Fruit fly (Drosophila melanogaster) whole organism, embryonic: ENCODE data around the gene Vha16-3.

Experiments
- Abd-B ChIP-seq: fragments of 200-800 bp; sonication (Bioruptor generic); optimal IDR thresholded peaks from 2 replicates; lab custom pipeline; 2018; ENCODE audit warnings: missing biosample characterization, mild to moderate bottlenecking, missing genetic modification characterization, moderate library complexity
- Antp ChIP-seq: fragments of 200-800 bp; sonication (Bioruptor generic); optimal IDR thresholded peaks from 3 replicates; lab custom pipeline; 2016; ENCODE audit warnings: missing biosample characterization, missing genetic modification characterization
- Atf6 ChIP-seq: fragments of 200-800 bp; sonication (Bioruptor generic); IDR thresholded peaks from 2 replicates; pipeline ENCODE4 v1.3.6; 2022; ENCODE audit warnings: missing biosample characterization, missing genetic modification characterization
- Bdp1 ChIP-seq: fragments of 200-800 bp; sonication (Bioruptor generic); optimal IDR thresholded peaks from 3 replicates; lab custom pipeline; 2016; ENCODE audit warnings: missing biosample characterization, missing genetic modification characterization
- BtbVII ChIP-seq: fragments of 200-800 bp; sonication (Bioruptor generic); optimal IDR thresholded peaks from 3 replicates; lab custom pipeline; 2017; ENCODE audit warnings: missing biosample characterization, mild to moderate bottlenecking, missing genetic modification characterization
- CG10147 ChIP-seq: fragments of 200-800 bp; sonication (Bioruptor generic); optimal IDR thresholded peaks from 2 replicates; lab custom pipeline; 2019; ENCODE audit warnings: missing biosample characterization, mild to moderate bottlenecking, missing genetic modification characterization, moderate library complexity
- CG10565 ChIP-seq: fragments of 200-800 bp; sonication (Bioruptor generic); optimal IDR thresholded peaks from 3 replicates; lab custom pipeline; 2016; ENCODE audit warnings: missing biosample characterization, mild to moderate bottlenecking, missing genetic modification characterization
- CG12391 ChIP-seq: fragments of 200-800 bp; sonication (Bioruptor generic); optimal IDR thresholded peaks from 3 replicates; lab custom pipeline; 2018; ENCODE audit warnings: missing biosample characterization, mild to moderate bottlenecking, missing genetic modification characterization, moderate library complexity
- CG13775 ChIP-seq: fragments of 200-800 bp; sonication (Bioruptor generic); optimal IDR thresholded peaks from 3 replicates; lab custom pipeline; 2017; ENCODE audit warnings: missing biosample characterization, mild to moderate bottlenecking, missing genetic modification characterization
- CG14441 ChIP-seq: fragments of 200-800 bp; sonication (Bioruptor generic); IDR thresholded peaks from 2 replicates; pipeline ENCODE4 v1.3.6; 2022; ENCODE audit warnings: missing biosample characterization, missing genetic modification characterization
- CG15269 ChIP-seq: fragments of 200-800 bp; sonication (Bioruptor generic); optimal IDR thresholded peaks from 2 replicates; lab custom pipeline; 2018; ENCODE audit warnings: missing biosample characterization, mild to moderate bottlenecking, missing genetic modification characterization, moderate library complexity
- CG17568 ChIP-seq: fragments of 200-800 bp; sonication (Bioruptor generic); optimal IDR thresholded peaks from 2 replicates; lab custom pipeline; 2018; ENCODE audit warnings: missing biosample characterization, mild to moderate bottlenecking, missing genetic modification characterization, moderate library complexity
- CG2875 ChIP-seq: fragments of 200-800 bp; sonication (Bioruptor generic); optimal IDR thresholded peaks from 2 replicates; lab custom pipeline; 2017; ENCODE audit warnings: missing biosample characterization, mild to moderate bottlenecking, missing genetic modification characterization, missing genetic modification reagents
- CG3407 ChIP-seq: fragments of 200-800 bp; sonication (Bioruptor generic); optimal IDR thresholded peaks from 2 replicates; lab custom pipeline; 2018; ENCODE audit warnings: missing biosample characterization, mild to moderate bottlenecking, missing genetic modification characterization
- CG3838 ChIP-seq: fragments of 200-800 bp; sonication (Bioruptor generic); optimal IDR thresholded peaks from 3 replicates; lab custom pipeline; 2016; ENCODE audit warnings: missing biosample characterization, missing genetic modification characterization
- CG3847 ChIP-seq: fragments of 200-800 bp; sonication (Bioruptor generic); IDR thresholded peaks from 2 replicates; pipeline ENCODE4 v1.3.6; 2022; ENCODE audit warnings: missing biosample characterization, missing genetic modification characterization
- CG6654 ChIP-seq: fragments of 200-800 bp; sonication (Bioruptor generic); optimal IDR thresholded peaks from 2 replicates; lab custom pipeline; 2017; ENCODE audit warnings: missing biosample characterization, mild to moderate bottlenecking, missing genetic modification characterization
- CG7963 ChIP-seq: fragments of 200-800 bp; sonication (Bioruptor generic); IDR thresholded peaks from 3 replicates; pipeline ENCODE4 v1.3.6; 2022; ENCODE audit warnings: missing biosample characterization, missing genetic modification characterization; ENCODE audit not compliant: partially characterized antibody
- CG9727 ChIP-seq: fragments of 200-800 bp; sonication (Bioruptor generic); optimal IDR thresholded peaks from 3 replicates; lab custom pipeline; 2017; ENCODE audit warnings: missing biosample characterization, mild to moderate bottlenecking, missing genetic modification characterization
- Camta ChIP-seq: fragments of 200-800 bp; sonication (Bioruptor generic); optimal IDR thresholded peaks from 2 replicates; lab custom pipeline; 2016; ENCODE audit warnings: missing biosample characterization, missing genetic modification characterization
- D ChIP-seq, 2 experiments: fragments of 200-800 bp in 1 of 2; fragments of >200 bp in 1 of 2; sonication (Bioruptor generic) in 1 of 2; optimal IDR thresholded peaks; 2 replicates in 1 of 2; 3 replicates in 1 of 2; lab custom pipeline; 2017; ENCODE audit warnings: mild to moderate bottlenecking in 1 of 2, missing biosample characterization in 1 of 2, missing genetic modification characterization in 1 of 2, missing genetic modification reagents in 1 of 2
- Deaf1 ChIP-seq: fragments of 200-800 bp; optimal IDR thresholded peaks from 3 replicates; lab custom pipeline; 2019; ENCODE audit warnings: missing biosample characterization, mild to moderate bottlenecking, missing genetic modification characterization, moderate library complexity
- Dek ChIP-seq: fragments of 200-800 bp; sonication (Bioruptor generic); optimal IDR thresholded peaks from 3 replicates; lab custom pipeline; 2019; ENCODE audit warnings: missing biosample characterization, mild to moderate bottlenecking, missing genetic modification characterization, moderate library complexity
- Hr51 ChIP-seq, 2 experiments: fragments of 200-800 bp; sonication (Bioruptor generic); optimal IDR thresholded peaks; 2 replicates in 1 of 2; 3 replicates in 1 of 2; lab custom pipeline; 2016 to 2018; ENCODE audit warnings: missing biosample characterization in 2 of 2, missing genetic modification characterization in 2 of 2, mild to moderate bottlenecking in 1 of 2, moderate library complexity in 1 of 2
- Hsf ChIP-seq: fragments of 200-800 bp; sonication (Bioruptor generic); optimal IDR thresholded peaks from 3 replicates; lab custom pipeline; 2016; ENCODE audit warnings: missing biosample characterization, missing genetic modification characterization
- Med ChIP-seq: fragments of 200-800 bp; sonication (Bioruptor generic); peaks from one replicate; lab custom pipeline; 2016; ENCODE audit warnings: missing biosample characterization, missing genetic modification characterization, mild to moderate bottlenecking, inconsistent platforms, moderate library complexity
- Sox102F ChIP-seq: fragments of 200-800 bp; sonication (Bioruptor generic); optimal IDR thresholded peaks from 2 replicates; lab custom pipeline; 2018; ENCODE audit warnings: missing biosample characterization, mild to moderate bottlenecking, missing genetic modification characterization, moderate library complexity
- abd-A ChIP-seq: fragments of 200-800 bp; sonication (Bioruptor generic); optimal IDR thresholded peaks from 3 replicates; lab custom pipeline; 2019; ENCODE audit warnings: missing biosample characterization, mild to moderate bottlenecking, missing genetic modification characterization, moderate library complexity
- ara ChIP-seq: fragments of 200-800 bp; sonication (Bioruptor generic); IDR thresholded peaks from 2 replicates; pipeline ENCODE4 v1.3.6; 2022; ENCODE audit warnings: missing biosample characterization, missing genetic modification characterization
- ato ChIP-seq: fragments of 200-800 bp; sonication (Bioruptor generic); IDR thresholded peaks from 2 replicates; pipeline ENCODE4 v1.3.6; 2022; ENCODE audit warnings: missing biosample characterization, missing genetic modification characterization; ENCODE audit not compliant: partially characterized antibody
- bsh ChIP-seq, 2 experiments: fragments of 200-800 bp; sonication (Bioruptor generic); optimal IDR thresholded peaks; 2 replicates each; lab custom pipeline; 2017 to 2018; ENCODE audit warnings: mild to moderate bottlenecking in 2 of 2, missing biosample characterization in 2 of 2, missing genetic modification characterization in 2 of 2, moderate library complexity in 1 of 2
- btn ChIP-seq: fragments of 200-800 bp; sonication (Bioruptor generic); optimal IDR thresholded peaks from 2 replicates; lab custom pipeline; 2016; ENCODE audit warnings: missing biosample characterization, missing genetic modification characterization
- chif ChIP-seq, 2 experiments: fragments of 200-800 bp; sonication (Bioruptor generic); optimal IDR thresholded peaks; 3 replicates each; lab custom pipeline; 2016; ENCODE audit warnings: missing biosample characterization in 2 of 2, missing genetic modification characterization in 2 of 2
- chinmo ChIP-seq: fragments of 200-800 bp; sonication (Bioruptor generic); IDR thresholded peaks from 4 replicates; pipeline ENCODE4 v1.3.6; 2022; ENCODE audit warnings: missing biosample characterization, missing genetic modification characterization; ENCODE audit not compliant: partially characterized antibody
- crp ChIP-seq, 2 experiments: fragments of 200-800 bp; sonication (Bioruptor generic); optimal IDR thresholded peaks; 2 replicates in 1 of 2; 3 replicates in 1 of 2; lab custom pipeline; 2017; ENCODE audit warnings: missing biosample characterization in 2 of 2, missing genetic modification characterization in 2 of 2, mild to moderate bottlenecking in 1 of 2, moderate library complexity in 1 of 2
- gcm2 ChIP-seq: fragments of 200-800 bp; sonication (Bioruptor generic); optimal IDR thresholded peaks from 2 replicates; lab custom pipeline; 2016; ENCODE audit warnings: missing biosample characterization, missing genetic modification characterization
- inv ChIP-seq: fragments of 200-800 bp; sonication (Bioruptor generic); IDR thresholded peaks from 2 replicates; pipeline ENCODE4 v1.3.6; 2022; ENCODE audit warnings: missing biosample characterization, missing genetic modification characterization; ENCODE audit not compliant: partially characterized antibody
- lov ChIP-seq, 2 experiments: fragments of 200-800 bp in 1 of 2; fragments of >200 bp in 1 of 2; sonication (Bioruptor generic) in 1 of 2; IDR thresholded peaks in 1 of 2; optimal IDR thresholded peaks in 1 of 2; 2 replicates in 1 of 2; 3 replicates in 1 of 2; pipeline versions ENCODE4 v1.3.6 to Lab custom; 2017 to 2022; ENCODE audit warnings: missing biosample characterization in 1 of 2, missing genetic modification characterization in 1 of 2
- onecut ChIP-seq: fragments of 200-800 bp; sonication (Bioruptor generic); IDR thresholded peaks from 2 replicates; pipeline ENCODE4 v1.3.6; 2022; ENCODE audit warnings: missing biosample characterization, missing genetic modification characterization
- prd ChIP-seq, 3 experiments: fragments of >200 bp in 2 of 3; fragments of 200-800 bp in 1 of 3; sonication (Bioruptor generic) in 1 of 3; optimal IDR thresholded peaks in 2 of 3; IDR thresholded peaks in 1 of 3; 2 replicates in 2 of 3; 3 replicates in 1 of 3; pipeline versions ENCODE4 v1.3.6 to Lab custom; 2017 to 2022; ENCODE audit warnings: missing biosample characterization in 1 of 3, missing genetic modification characterization in 1 of 3
- row ChIP-seq: fragments of 200-800 bp; sonication (Bioruptor generic); IDR thresholded peaks from 3 replicates; pipeline ENCODE4 v1.3.6; 2022; ENCODE audit warnings: missing biosample characterization, missing genetic modification characterization
- sc ChIP-seq, 3 experiments: fragments of >200 bp in 2 of 3; fragments of 200-800 bp in 1 of 3; sonication (Bioruptor generic) in 1 of 3; optimal IDR thresholded peaks; 2 replicates in 2 of 3; 3 replicates in 1 of 3; lab custom pipeline; 2017; ENCODE audit warnings: mild to moderate bottlenecking in 1 of 3, missing biosample characterization in 1 of 3, missing genetic modification characterization in 1 of 3, missing genetic modification reagents in 1 of 3
- slbo ChIP-seq: fragments of 200-800 bp; sonication (Bioruptor generic); IDR thresholded peaks from 2 replicates; pipeline ENCODE4 v1.3.6; 2022; ENCODE audit warnings: missing biosample characterization, missing genetic modification characterization
- sob ChIP-seq: fragments of 200-800 bp; sonication (Bioruptor generic); IDR thresholded peaks from 2 replicates; pipeline ENCODE4 v1.3.6; 2022; ENCODE audit warnings: missing biosample characterization, missing genetic modification characterization
- tll ChIP-seq, 2 experiments: fragments of 200-800 bp in 1 of 2; fragments of >200 bp in 1 of 2; sonication (Bioruptor generic) in 1 of 2; optimal IDR thresholded peaks; 2 replicates each; lab custom pipeline; 2017 to 2019; ENCODE audit warnings: missing biosample characterization in 2 of 2, missing genetic modification characterization in 2 of 2, mild to moderate bottlenecking in 1 of 2, moderate library complexity in 1 of 2

Vha16-3 gene

dm6 chr3L:11487327-11487973 is 14.4 kb downstream of the Vha16-3 start, which contains the start of gene chrb (continued):
- TF ChIP-seq onecut (GFP tag; lab: Robert Waterston, UW), result peak; percentile 41; the same call in 1 of the 2 replicates
- no peak for TF ChIP-seq CG3847 (GFP tag; lab: Robert Waterston, UW)
- TF ChIP-seq CG7963, result 0 out of 3 replicates have a peak, but pooled peaks have one; percentile 38
- TF ChIP-seq CG3407 (GFP tag; lab: Kevin White, UChicago), result peak; percentile 87
- peak; percentile 83 for TF ChIP-seq BtbVII (GFP tag; lab: Kevin White, UChicago)
- TF ChIP-seq ara (GFP tag; lab: Robert Waterston, UW), result peak; percentile 63; the same call in 1 of the 2 replicates
- no peak for TF ChIP-seq D (optimal IDR thresholded peaks at IDR 0.05; lab: Kevin White, UChicago)
- peak; percentile 24 for TF ChIP-seq D (GFP tag; optimal IDR thresholded peaks at IDR 0.05; lab: Kevin White, UChicago)
- peak in 1 of 2 experiments; percentile 35 for TF ChIP-seq chif (GFP tag; optimal IDR thresholded peaks at IDR 0.05; lab: Kevin White, UChicago)
- TF ChIP-seq CG12391, result peak; percentile 36
- peak; percentile 51 for TF ChIP-seq CG13775 (GFP tag; lab: Kevin White, UChicago)
- no peak for TF ChIP-seq sc (optimal IDR thresholded peaks at IDR 0.05; lab: Kevin White, UChicago)
- TF ChIP-seq sc (GFP tag; optimal IDR thresholded peaks at IDR 0.05; lab: Kevin White, UChicago), result no peak
- no peak for TF ChIP-seq CG10565 (GFP tag; lab: Kevin White, UChicago)
- TF ChIP-seq crp (GFP tag; optimal IDR thresholded peaks at IDR 0.05; lab: Kevin White, UChicago), result peak; percentile 47 to 85
- TF ChIP-seq CG6654, result no peak
- peak; percentile 62 for TF ChIP-seq CG15269 (tag; lab: Kevin White, UChicago)
- TF ChIP-seq inv, result peak; percentile 39; the same call in 1 of the 2 replicates
- TF ChIP-seq Med (GFP tag; lab: Kevin White, UChicago), result peak; percentile 95
- peak; percentile 69 for TF ChIP-seq CG17568 (GFP tag; lab: Kevin White, UChicago)
- TF ChIP-seq gcm2 (GFP tag; lab: Kevin White, UChicago), result peak; percentile 62
- no peak for TF ChIP-seq CG14441 (GFP tag; lab: Robert Waterston, UW)
- no peak for TF ChIP-seq prd (optimal IDR thresholded peaks at IDR 0.05; lab: Kevin White, UChicago)
- no peak for TF ChIP-seq prd (GFP tag; IDR thresholded peaks at IDR 0.05; lab: Robert Waterston, UW)
- peak; percentile 52 to 53 for TF ChIP-seq bsh (GFP tag; optimal IDR thresholded peaks at IDR 0.05; lab: Kevin White, UChicago)
- peak; percentile 41 for TF ChIP-seq CG10147 (GFP tag; lab: Kevin White, UChicago)
- no peak for TF ChIP-seq Bdp1 (GFP tag; lab: Kevin White, UChicago)
- TF ChIP-seq ato (GFP tag; lab: Robert Waterston, UW), result peak; percentile 69
- peak; percentile 29 for TF ChIP-seq Atf6
- TF ChIP-seq Deaf1 (tag; lab: Kevin White, UChicago), result peak; percentile 58
- TF ChIP-seq CG2875, result peak; percentile 62
- TF ChIP-seq slbo (GFP tag; lab: Robert Waterston, UW), result peak; percentile 25; the same call in 1 of the 2 replicates
- TF ChIP-seq chinmo, result peak; percentile 91; the same call in 2 of the 4 replicates
- TF ChIP-seq abd-A, result peak; percentile 86
- TF ChIP-seq sob (GFP tag; lab: Robert Waterston, UW), result peak; percentile 42; the same call in 1 of the 2 replicates
- peak; percentile 77 for TF ChIP-seq btn (GFP tag; lab: Kevin White, UChicago)
- no peak for TF ChIP-seq lov (optimal IDR thresholded peaks at IDR 0.05; lab: Kevin White, UChicago)
- TF ChIP-seq lov (GFP tag; IDR thresholded peaks at IDR 0.05; lab: Robert Waterston, UW), result peak; percentile 80; the same call in 2 of the 3 replicates
- TF ChIP-seq Hsf (GFP tag; lab: Kevin White, UChicago), result peak; percentile 14
- TF ChIP-seq tll (GFP tag; optimal IDR thresholded peaks at IDR 0.05; lab: Kevin White, UChicago), result no peak
- peak; percentile 15; the same call in 1 of the 3 replicates for TF ChIP-seq row (GFP tag; lab: Robert Waterston, UW)
- TF ChIP-seq Dek (tag; lab: Kevin White, UChicago), result peak; percentile 22
- TF ChIP-seq Camta (GFP tag; lab: Kevin White, UChicago), result peak; percentile 52
- no peak for TF ChIP-seq Abd-B (GFP tag; lab: Kevin White, UChicago)
- no peak for TF ChIP-seq Sox102F (GFP tag; lab: Kevin White, UChicago)
- peak; percentile 50 for TF ChIP-seq CG9727 (GFP tag; lab: Kevin White, UChicago)
- no peak for TF ChIP-seq CG3838 (GFP tag; lab: Kevin White, UChicago)
- peak; percentile 31 to 62 for TF ChIP-seq Hr51 (GFP tag; optimal IDR thresholded peaks at IDR 0.05; lab: Kevin White, UChicago)
- peak; percentile 58 for TF ChIP-seq Antp (GFP tag; lab: Kevin White, UChicago)
